Fruit fly (Drosophila melanogaster) whole organism, embryonic: ENCODE measurements around the gene CG44362.

Experiments
- B-H1 ChIP-seq: fragments of 200-800 bp; sonication (Bioruptor generic); IDR thresholded peaks from 3 replicates; pipeline ENCODE4 v1.3.6; 2022; ENCODE audit warnings: missing biosample characterization, missing genetic modification characterization
- CG10543 ChIP-seq: fragments of 200-800 bp; sonication (Bioruptor generic); optimal IDR thresholded peaks from 3 replicates; lab custom pipeline; 2017; ENCODE audit warnings: missing biosample characterization, mild to moderate bottlenecking, missing genetic modification characterization, moderate library complexity
- CG11696 ChIP-seq: fragments of 200-800 bp; sonication (Bioruptor generic); IDR thresholded peaks from 2 replicates; pipeline ENCODE4 v1.3.6; 2022; ENCODE audit warnings: missing biosample characterization, missing genetic modification characterization
- CG14860 ChIP-seq: fragments of 200-800 bp; sonication (Bioruptor generic); IDR thresholded peaks from 3 replicates; pipeline ENCODE4 v1.3.6; 2022; ENCODE audit warnings: missing biosample characterization, missing genetic modification characterization; ENCODE audit not compliant: partially characterized antibody
- CG15011 ChIP-seq: fragments of 200-800 bp; sonication (Bioruptor generic); optimal IDR thresholded peaks from 3 replicates; lab custom pipeline; 2018; ENCODE audit warnings: missing biosample characterization, mild to moderate bottlenecking, missing genetic modification characterization
- CG15514 ChIP-seq: fragments of 200-800 bp; sonication (Bioruptor generic); optimal IDR thresholded peaks from 3 replicates; lab custom pipeline; 2017; ENCODE audit warnings: missing biosample characterization, missing genetic modification characterization, mild to moderate bottlenecking, moderate library complexity, missing genetic modification reagents
- CG15696 ChIP-seq: fragments of 200-800 bp; sonication (Bioruptor generic); optimal IDR thresholded peaks from 2 replicates; lab custom pipeline; 2019; ENCODE audit warnings: missing biosample characterization, mild to moderate bottlenecking, missing genetic modification characterization, moderate library complexity
- CG1602 ChIP-seq: fragments of 200-800 bp; sonication (Bioruptor generic); optimal IDR thresholded peaks from 3 replicates; lab custom pipeline; 2016; ENCODE audit warnings: missing biosample characterization, missing genetic modification characterization
- CG16815 ChIP-seq: fragments of 200-800 bp; sonication (Bioruptor generic); optimal IDR thresholded peaks from 3 replicates; lab custom pipeline; 2017; ENCODE audit warnings: missing biosample characterization, mild to moderate bottlenecking, missing genetic modification characterization
- CG17912 ChIP-seq: fragments of 200-800 bp; sonication (Bioruptor generic); optimal IDR thresholded peaks from 2 replicates; lab custom pipeline; 2018; ENCODE audit warnings: missing biosample characterization, mild to moderate bottlenecking, missing genetic modification characterization
- CG3065 ChIP-seq: fragments of 200-800 bp; sonication (Bioruptor generic); optimal IDR thresholded peaks from 2 replicates; lab custom pipeline; 2016; ENCODE audit warnings: missing biosample characterization, missing genetic modification characterization
- CG32532 ChIP-seq: fragments of 200-800 bp; sonication (Bioruptor generic); IDR thresholded peaks from 2 replicates; pipeline ENCODE4 v1.3.6; 2022; ENCODE audit warnings: missing biosample characterization, missing genetic modification characterization
- CG33557 ChIP-seq: fragments of 200-800 bp; sonication (Bioruptor generic); optimal IDR thresholded peaks from 2 replicates; lab custom pipeline; 2019; ENCODE audit warnings: missing biosample characterization, mild to moderate bottlenecking, missing genetic modification characterization, moderate library complexity
- CG34376 ChIP-seq: fragments of 200-800 bp; sonication (Bioruptor generic); optimal IDR thresholded peaks from 2 replicates; lab custom pipeline; 2018; ENCODE audit warnings: missing biosample characterization, mild to moderate bottlenecking, missing genetic modification characterization
- CG4282 ChIP-seq: fragments of 200-800 bp; sonication (Bioruptor generic); optimal IDR thresholded peaks from 2 replicates; lab custom pipeline; 2016; ENCODE audit warnings: missing biosample characterization, missing genetic modification characterization
- CG4328 ChIP-seq: fragments of 200-800 bp; sonication (Bioruptor generic); optimal IDR thresholded peaks from 3 replicates; lab custom pipeline; 2017; ENCODE audit warnings: missing biosample characterization, missing genetic modification reagents, missing genetic modification characterization
- CG4617 ChIP-seq: fragments of 200-800 bp; sonication (Bioruptor generic); optimal IDR thresholded peaks from 3 replicates; lab custom pipeline; 2016; ENCODE audit warnings: missing biosample characterization, missing genetic modification characterization, borderline replicate concordance
- CG7357 ChIP-seq: fragments of 200-800 bp; sonication (Bioruptor generic); IDR thresholded peaks from 3 replicates; pipeline ENCODE4 v1.3.6; 2022; ENCODE audit warnings: missing biosample characterization, missing genetic modification characterization
- CG7556 ChIP-seq: fragments of 200-800 bp; sonication (Bioruptor generic); optimal IDR thresholded peaks from 2 replicates; lab custom pipeline; 2017; ENCODE audit warnings: missing biosample characterization, mild to moderate bottlenecking, missing genetic modification characterization
- CG7786 ChIP-seq: fragments of 200-800 bp; sonication (Bioruptor generic); optimal IDR thresholded peaks from 2 replicates; lab custom pipeline; 2016; ENCODE audit warnings: missing biosample characterization, missing genetic modification characterization
- CG8290 ChIP-seq, 3 experiments: fragments of 200-800 bp; sonication (Bioruptor generic); optimal IDR thresholded peaks; 2 replicates each; lab custom pipeline; 2016 to 2019; ENCODE audit warnings: missing biosample characterization in 3 of 3, missing genetic modification characterization in 3 of 3, mild to moderate bottlenecking in 2 of 3, moderate library complexity in 1 of 3
- CG8924 ChIP-seq: fragments of 200-800 bp; optimal IDR thresholded peaks from 3 replicates; lab custom pipeline; 2019; ENCODE audit warnings: missing biosample characterization, mild to moderate bottlenecking, missing genetic modification characterization, moderate library complexity
- CHES-1-like ChIP-seq: fragments of 200-800 bp; sonication (Bioruptor generic); optimal IDR thresholded peaks from 2 replicates; lab custom pipeline; 2016; ENCODE audit warnings: missing biosample characterization, missing genetic modification characterization
- ERR ChIP-seq: fragments of 200-800 bp; sonication (Bioruptor generic); optimal IDR thresholded peaks from 2 replicates; lab custom pipeline; 2016; ENCODE audit warnings: missing biosample characterization, missing genetic modification characterization
- Ets97D ChIP-seq: fragments of 200-800 bp; sonication (Bioruptor generic); optimal IDR thresholded peaks from 3 replicates; lab custom pipeline; 2016; ENCODE audit warnings: missing biosample characterization, missing genetic modification characterization
- GATAe ChIP-seq: fragments of 200-800 bp; sonication (Bioruptor generic); conservative IDR thresholded peaks from 2 replicates; pipeline ENCODE4 v1.3.6; 2022; ENCODE audit warnings: missing biosample characterization, missing genetic modification characterization
- HLH3B ChIP-seq: fragments of 200-800 bp; sonication (Bioruptor generic); IDR thresholded peaks from 2 replicates; pipeline ENCODE4 v1.3.6; 2022; ENCODE audit warnings: missing biosample characterization, missing genetic modification characterization
- Hand ChIP-seq: fragments of 200-800 bp; sonication (Bioruptor generic); optimal IDR thresholded peaks from 2 replicates; lab custom pipeline; 2017; ENCODE audit warnings: mild to moderate bottlenecking, missing biosample characterization, missing genetic modification reagents, missing genetic modification characterization
- MBD-R2 ChIP-seq: fragments of 200-800 bp; sonication (Bioruptor generic); IDR thresholded peaks from 2 replicates; pipeline ENCODE4 v1.3.6; 2022; ENCODE audit warnings: missing biosample characterization, missing genetic modification characterization
- NC2α ChIP-seq: fragments of 200-800 bp; sonication (Bioruptor generic); optimal IDR thresholded peaks from 2 replicates; lab custom pipeline; 2016; ENCODE audit warnings: missing biosample characterization, missing genetic modification characterization
- Oli ChIP-seq: fragments of 200-800 bp; sonication (Bioruptor generic); optimal IDR thresholded peaks from 2 replicates; lab custom pipeline; 2018; ENCODE audit warnings: missing biosample characterization, mild to moderate bottlenecking, missing genetic modification characterization, moderate library complexity
- ab ChIP-seq: fragments of 200-800 bp; sonication (Bioruptor generic); optimal IDR thresholded peaks from 2 replicates; lab custom pipeline; 2016; ENCODE audit warnings: missing biosample characterization, missing genetic modification characterization
- ara ChIP-seq: fragments of 200-800 bp; sonication (Bioruptor generic); IDR thresholded peaks from 2 replicates; pipeline ENCODE4 v1.3.6; 2022; ENCODE audit warnings: missing biosample characterization, missing genetic modification characterization
- ase ChIP-seq: fragments of 200-800 bp; sonication (Bioruptor generic); IDR thresholded peaks from 3 replicates; pipeline ENCODE4 v1.3.6; 2022; ENCODE audit warnings: missing biosample characterization, missing genetic modification characterization
- dan ChIP-seq: fragments of 200-800 bp; sonication (Bioruptor generic); IDR thresholded peaks from 2 replicates; pipeline ENCODE4 v1.3.6; 2022; ENCODE audit warnings: missing biosample characterization, missing genetic modification characterization
- danr ChIP-seq: fragments of 200-800 bp; sonication (Bioruptor generic); IDR thresholded peaks from 2 replicates; pipeline ENCODE4 v1.3.6; 2022; ENCODE audit warnings: missing biosample characterization, missing genetic modification characterization
- dysf ChIP-seq: fragments of 200-800 bp; sonication (Bioruptor generic); IDR thresholded peaks from 3 replicates; pipeline ENCODE4 v1.3.6; 2022; ENCODE audit warnings: missing biosample characterization, missing genetic modification characterization
- esg ChIP-seq: fragments of 200-800 bp; sonication (Bioruptor generic); conservative IDR thresholded peaks from 2 replicates; pipeline ENCODE4 v1.3.6; 2022; ENCODE audit warnings: missing biosample characterization, missing genetic modification characterization
- h ChIP-seq: fragments of >200 bp; optimal IDR thresholded peaks from 2 replicates; lab custom pipeline; 2017
- kni ChIP-seq: fragments of 200-800 bp; sonication (Bioruptor generic); optimal IDR thresholded peaks from 3 replicates; lab custom pipeline; 2017; ENCODE audit warnings: mild to moderate bottlenecking, missing biosample characterization, missing genetic modification reagents, missing genetic modification characterization
- nerfin-2 ChIP-seq: fragments of 200-800 bp; sonication (Bioruptor generic); IDR thresholded peaks from 2 replicates; pipeline ENCODE4 v1.3.6; 2022; ENCODE audit warnings: missing biosample characterization, missing genetic modification characterization; ENCODE audit not compliant: partially characterized antibody
- org-1 ChIP-seq: fragments of 200-800 bp; sonication (Bioruptor generic); optimal IDR thresholded peaks from 2 replicates; lab custom pipeline; 2017; ENCODE audit warnings: missing biosample characterization, missing genetic modification characterization
- shn ChIP-seq: fragments of 200-800 bp; sonication (Bioruptor generic); optimal IDR thresholded peaks from 3 replicates; lab custom pipeline; 2016; ENCODE audit warnings: missing biosample characterization, missing genetic modification characterization
- sima ChIP-seq: fragments of 200-800 bp; sonication (Bioruptor generic); optimal IDR thresholded peaks from 2 replicates; lab custom pipeline; 2016; ENCODE audit warnings: missing biosample characterization, missing genetic modification characterization
- so ChIP-seq: fragments of 200-800 bp; sonication (Bioruptor generic); IDR thresholded peaks from 3 replicates; pipeline ENCODE4 v1.3.6; 2022; ENCODE audit warnings: missing biosample characterization, missing genetic modification characterization
- sob ChIP-seq: fragments of 200-800 bp; sonication (Bioruptor generic); IDR thresholded peaks from 2 replicates; pipeline ENCODE4 v1.3.6; 2022; ENCODE audit warnings: missing biosample characterization, missing genetic modification characterization
- ttk ChIP-seq: fragments of 200-800 bp; sonication (Bioruptor generic); IDR thresholded peaks from 2 replicates; pipeline ENCODE4 v2.1.2; 2022; ENCODE audit warnings: missing biosample characterization, missing genetic modification characterization
- unpg ChIP-seq: fragments of 200-800 bp; sonication (Bioruptor generic); optimal IDR thresholded peaks from 3 replicates; lab custom pipeline; 2018; ENCODE audit warnings: missing biosample characterization, mild to moderate bottlenecking, missing genetic modification characterization, moderate library complexity
- wdn ChIP-seq: fragments of 200-800 bp; sonication (Bioruptor generic); IDR thresholded peaks from 2 replicates; pipeline ENCODE4 v1.3.6; 2022; ENCODE audit warnings: missing biosample characterization, missing genetic modification characterization

CG44362 gene

DNA sequence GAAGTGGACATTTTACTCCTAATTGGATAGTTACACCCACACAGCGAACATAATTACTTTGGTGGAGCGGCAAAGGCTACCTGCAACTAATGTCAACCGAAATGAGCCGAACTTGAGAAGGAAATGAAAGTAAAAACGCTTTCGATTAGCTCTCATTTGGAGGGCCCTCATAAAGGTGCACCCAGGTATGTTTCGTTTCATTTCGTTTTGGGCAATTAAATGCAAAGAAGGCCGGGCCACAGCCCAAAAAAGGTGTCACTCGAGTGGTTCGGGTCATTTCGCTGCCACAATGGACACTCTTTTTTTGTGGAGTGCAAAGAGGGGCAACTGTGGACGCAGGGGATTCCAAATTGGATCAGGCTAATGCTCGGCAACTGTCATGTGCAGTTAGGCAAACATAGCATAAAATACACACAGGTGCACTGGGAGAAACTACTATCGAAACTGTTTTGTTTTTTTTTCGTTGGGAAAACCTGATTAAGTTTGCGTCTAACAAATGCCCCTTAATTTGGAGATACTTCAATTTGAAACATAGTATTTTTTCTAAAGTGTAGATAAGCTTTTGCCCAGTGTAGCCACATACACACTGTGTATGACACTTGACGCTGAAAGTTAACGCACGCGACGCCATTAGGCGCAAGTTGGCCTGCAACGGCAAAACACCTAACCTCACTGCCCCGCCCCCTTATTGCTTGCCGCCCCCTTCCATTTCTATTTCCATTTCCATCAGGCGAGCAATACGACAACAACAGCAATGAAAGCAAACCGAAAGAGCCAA, 19.3 kb downstream of the CG44362 start (continued):
- TF ChIP-seq CG3065 (GFP tag; lab: Kevin White, UChicago), result peak; percentile 49
- peak; percentile 79 for TF ChIP-seq org-1 (GFP tag; lab: Kevin White, UChicago)
- peak; percentile 90 for TF ChIP-seq unpg (GFP tag; lab: Kevin White, UChicago)
- TF ChIP-seq CG34376 (GFP tag; lab: Kevin White, UChicago), result no peak
- TF ChIP-seq HLH3B (GFP tag; lab: Robert Waterston, UW), result peak; percentile 96
- TF ChIP-seq ara (GFP tag; lab: Robert Waterston, UW), result peak; percentile 98
- TF ChIP-seq CG33557 (GFP tag; lab: Kevin White, UChicago), result peak; percentile 72
- peak; percentile 73 for TF ChIP-seq Oli (tag; lab: Kevin White, UChicago)
- TF ChIP-seq CG4328 (GFP tag; lab: Kevin White, UChicago), result peak; percentile 38
- TF ChIP-seq CG15011 (GFP tag; lab: Kevin White, UChicago), result peak; percentile 53
- no peak for TF ChIP-seq h (lab: Kevin White, UChicago)
- peak; percentile 79 for TF ChIP-seq CG15696
- TF ChIP-seq CG4617 (GFP tag; lab: Kevin White, UChicago), result peak; percentile 61
- peak; percentile 86 for TF ChIP-seq B-H1 (GFP tag; lab: Robert Waterston, UW)
- peak; percentile 80 for TF ChIP-seq CG32532 (GFP tag; lab: Robert Waterston, UW)
- no peak for TF ChIP-seq CG8924 (tag; lab: Kevin White, UChicago)
- no peak for TF ChIP-seq Hand (GFP tag; lab: Kevin White, UChicago)
- peak; percentile 83 for TF ChIP-seq so (GFP tag; lab: Robert Waterston, UW)
- peak; percentile 74 for TF ChIP-seq CG7786 (GFP tag; lab: Kevin White, UChicago)
- TF ChIP-seq sima (GFP tag; lab: Kevin White, UChicago), result no peak
- peak; percentile 92 for TF ChIP-seq dysf (GFP tag; lab: Robert Waterston, UW)
- peak; percentile 68 for TF ChIP-seq shn
- TF ChIP-seq GATAe (GFP tag; lab: Robert Waterston, UW), result no peak
- TF ChIP-seq ERR (GFP tag; lab: Kevin White, UChicago), result peak; percentile 63
- TF ChIP-seq Ets97D, result peak; percentile 41
- peak; percentile 63 for TF ChIP-seq NC2α
- peak; percentile 25 for TF ChIP-seq CG15514 (GFP tag; lab: Kevin White, UChicago)
- TF ChIP-seq CG11696 (GFP tag; lab: Robert Waterston, UW), result peak; percentile 81
- TF ChIP-seq ase, result peak; percentile 91
- no peak for TF ChIP-seq ab (GFP tag; lab: Kevin White, UChicago)
- no peak for TF ChIP-seq CG14860 (GFP tag; lab: Robert Waterston, UW)
- no peak for TF ChIP-seq CG4282 (GFP tag; lab: Kevin White, UChicago)
- peak; percentile 74 for TF ChIP-seq CG7556 (GFP tag; lab: Kevin White, UChicago)
- no peak for TF ChIP-seq nerfin-2
- TF ChIP-seq CG7357 (GFP tag; lab: Robert Waterston, UW), result peak; percentile 82; the same call in 2 of the 3 replicates
- TF ChIP-seq CG16815 (GFP tag; lab: Kevin White, UChicago), result peak; percentile 64
- peak; percentile 89 for TF ChIP-seq danr (GFP tag; lab: Robert Waterston, UW)
- TF ChIP-seq CG1602 (GFP tag; lab: Kevin White, UChicago), result peak; percentile 75
- peak; percentile 65; the same call in 1 of the 2 replicates for TF ChIP-seq wdn
- TF ChIP-seq CG10543 (GFP tag; lab: Kevin White, UChicago), result no peak
- peak; percentile 97 for TF ChIP-seq kni
- peak; percentile 88 for TF ChIP-seq esg (GFP tag; lab: Robert Waterston, UW)
- TF ChIP-seq ttk, result peak; percentile 97
- TF ChIP-seq CG17912 (GFP tag; lab: Kevin White, UChicago), result no peak
- TF ChIP-seq MBD-R2 (GFP tag; lab: Robert Waterston, UW), result peak; percentile 56
- peak; percentile 86 for TF ChIP-seq sob (GFP tag; lab: Robert Waterston, UW)
- peak; percentile 81; the same call in 1 of the 2 replicates for TF ChIP-seq dan (GFP tag; lab: Robert Waterston, UW)
- peak; percentile 73 for TF ChIP-seq CHES-1-like (GFP tag; lab: Kevin White, UChicago)
- peak; percentile 69 for TF ChIP-seq CG8290 (GFP tag; optimal IDR thresholded peaks at IDR 0.05; lab: Kevin White, UChicago)
- peak; percentile 53 to 65 for TF ChIP-seq CG8290 (tag; optimal IDR thresholded peaks at IDR 0.05; lab: Kevin White, UChicago)
